Worm (Caenorhabditis elegans): ENCODE measurements around the gene col-154.

Gene col-154

DNA sequence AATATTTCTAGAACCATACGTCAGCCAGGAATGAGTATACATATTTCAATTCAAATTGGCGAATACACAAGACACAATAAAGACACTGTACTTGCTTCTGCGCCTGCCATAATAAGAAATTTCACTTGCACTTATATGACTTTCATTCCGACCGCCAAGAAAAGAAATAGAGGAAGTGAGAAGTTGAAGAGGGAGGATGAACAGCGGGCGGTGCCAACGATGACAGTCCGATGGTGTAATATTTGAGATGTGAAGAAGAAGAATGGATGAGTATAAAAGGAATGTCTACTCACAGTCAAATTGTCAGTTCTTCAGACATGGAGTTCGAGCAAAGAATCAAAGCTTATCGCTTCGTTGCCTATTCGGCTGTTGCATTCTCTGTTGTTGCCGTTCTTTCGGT, at the start of gene col-154:
Gene col-154, plus strand, starts transcription at position 301 of the 400 bp plus-strand sequence.
- TF ChIP-seq nhr-25 (tag; optimal IDR thresholded peaks at IDR 0.05), result peak; percentile 6
- TF ChIP-seq nhr-77 (tag; optimal IDR thresholded peaks at IDR 0.05), result no peak

ce11 chrV:11335757-11336418, 49.3 kb upstream of the col-154 start:
- TF ChIP-seq zag-1 (tag; optimal IDR thresholded peaks at IDR 0.05) (no peak), unc-39 (tag; optimal IDR thresholded peaks at IDR 0.05) (no peak), ztf-11 (tag; optimal IDR thresholded peaks at IDR 0.05) (no peak), fkh-10 (GFP tag; optimal IDR thresholded peaks at IDR 0.05) (no peak), nhr-11 (tag; optimal IDR thresholded peaks at IDR 0.05) (no peak), nhr-43 (tag; optimal IDR thresholded peaks at IDR 0.05; ENCODE audit: poor library complexity, severe bottlenecking) (no peak)

DNA sequence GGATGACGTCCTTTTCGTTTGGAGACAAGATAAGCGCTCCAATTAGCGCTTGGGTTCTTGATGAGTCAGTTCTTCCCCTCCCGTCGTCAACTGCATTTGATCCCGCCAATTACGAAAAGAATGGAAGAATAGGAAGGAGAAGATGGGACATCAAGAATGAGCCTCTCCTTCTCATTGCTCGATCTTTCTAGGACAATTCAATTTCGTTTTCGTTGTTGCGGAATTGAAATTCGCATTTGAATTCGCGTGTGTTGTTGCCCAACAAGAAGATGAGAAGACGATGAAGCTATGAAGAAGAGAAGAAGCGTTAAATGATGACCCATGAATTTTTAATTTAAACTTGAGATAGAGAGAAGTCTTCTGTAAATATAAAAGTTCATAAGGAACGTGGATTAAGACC, 48.3 kb upstream of the col-154 start:
- peak; percentile 36 for TF ChIP-seq fkh-10 (GFP tag; optimal IDR thresholded peaks at IDR 0.05)
- no peak for TF ChIP-seq unc-62 (GFP tag; optimal IDR thresholded peaks at IDR 0.05)

DNA sequence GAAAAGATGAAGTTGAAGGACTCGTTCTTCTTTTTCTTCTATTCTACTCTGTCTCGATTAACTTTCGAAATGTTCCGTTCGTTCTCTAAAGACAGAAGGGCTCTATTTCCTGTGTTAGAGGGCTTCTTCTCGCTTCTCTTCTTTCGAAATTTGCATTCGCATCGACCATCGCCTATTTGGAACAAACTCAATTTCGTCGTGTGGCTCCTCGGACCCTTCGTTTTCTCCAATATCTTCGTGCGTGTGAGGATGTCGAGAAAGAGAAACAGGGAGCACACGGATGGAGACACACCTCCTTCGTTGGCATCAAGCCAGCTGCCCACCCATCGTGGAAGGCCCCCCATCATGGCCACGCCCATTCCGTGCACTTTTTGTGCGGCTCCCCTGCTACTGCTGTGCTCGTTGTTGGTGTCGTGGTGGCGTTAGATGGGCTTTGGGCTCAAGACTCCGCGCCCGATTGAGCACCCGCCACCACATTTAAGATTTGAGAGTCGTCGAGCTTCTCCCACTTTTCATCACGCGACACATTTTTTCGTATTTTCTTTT, 44.0 kb upstream of the col-154 start:
- TF ChIP-seq nfya-1 (tag; optimal IDR thresholded peaks at IDR 0.05; ENCODE audit: insufficient read depth), result peak; percentile 27
- no peak for TF ChIP-seq ama-1 (optimal IDR thresholded peaks at IDR 0.05)
- TF ChIP-seq unc-39 (tag; optimal IDR thresholded peaks at IDR 0.05), result no peak
- TF ChIP-seq fkh-10 (GFP tag; optimal IDR thresholded peaks at IDR 0.05), result peak; percentile 91

DNA sequence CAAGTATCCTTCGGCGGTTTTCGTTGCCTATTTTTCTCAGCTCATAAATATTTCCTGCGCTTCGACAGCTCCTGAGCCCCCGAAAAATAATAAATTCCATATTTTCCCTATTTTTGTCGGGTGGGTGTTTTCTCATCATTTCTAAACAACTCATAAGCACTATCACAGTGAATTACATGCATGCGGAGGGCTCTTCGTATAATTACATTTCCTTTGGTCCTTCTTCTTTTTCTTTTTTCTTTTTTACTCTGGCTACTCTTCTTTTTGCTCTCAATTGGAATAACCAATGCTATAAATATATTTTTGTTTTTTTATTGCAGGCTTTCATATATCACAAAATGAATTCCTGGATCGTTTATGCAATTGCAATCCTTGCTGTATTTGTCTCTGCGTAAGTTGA, 43.2 kb upstream of the col-154 start, which contains the start of gene T02E9.5:
Gene T02E9.5, plus strand, starts transcription at position 321 of the 400 bp plus-strand sequence.
- TF ChIP-seq eor-1 (tag; optimal IDR thresholded peaks at IDR 0.05), result no peak
- TF ChIP-seq fos-1 (tag; optimal IDR thresholded peaks at IDR 0.05), result no peak
- no peak for TF ChIP-seq ceh-28 (tag; optimal IDR thresholded peaks at IDR 0.05)
- no peak for TF ChIP-seq elt-2 (tag; optimal IDR thresholded peaks at IDR 0.05)
- TF ChIP-seq mdl-1 (tag; optimal IDR thresholded peaks at IDR 0.05), result no peak
- no peak for TF ChIP-seq tbx-2 (tag; optimal IDR thresholded peaks at IDR 0.05)
- no peak for TF ChIP-seq hmg-11 (tag; optimal IDR thresholded peaks at IDR 0.05)
- TF ChIP-seq ceh-9 (tag; optimal IDR thresholded peaks at IDR 0.05), result no peak
- TF ChIP-seq ZK546.5 (tag; optimal IDR thresholded peaks at IDR 0.05), result no peak

- no peak for TF ChIP-seq nfya-1 (tag; optimal IDR thresholded peaks at IDR 0.05; ENCODE audit: insufficient read depth)
- peak; percentile 60 for TF ChIP-seq elt-1 (tag; optimal IDR thresholded peaks at IDR 0.05)
- TF ChIP-seq unc-62 (GFP tag; optimal IDR thresholded peaks at IDR 0.05), result no peak
- peak; percentile 15 for TF ChIP-seq nhr-28 (tag; optimal IDR thresholded peaks at IDR 0.05)
- TF ChIP-seq unc-39 (tag; optimal IDR thresholded peaks at IDR 0.05), result no peak
- peak; percentile 48 for TF ChIP-seq nhr-43 (tag; optimal IDR thresholded peaks at IDR 0.05; ENCODE audit: poor library complexity, severe bottlenecking)
Measured at ce11 chrV:11344112-11344511, 41.0 kb upstream of the col-154 start.

ce11 chrV:11344816-11345336, 40.3 kb upstream of the col-154 start:
- TF ChIP-seq fkh-2 (tag; optimal IDR thresholded peaks at IDR 0.05) (no peak), ZK546.5 (tag; optimal IDR thresholded peaks at IDR 0.05) (no peak), fkh-10 (GFP tag; optimal IDR thresholded peaks at IDR 0.05) (no peak), mml-1 (tag; optimal IDR thresholded peaks at IDR 0.05) (no peak), unc-39 (tag; optimal IDR thresholded peaks at IDR 0.05) (no peak)

DNA sequence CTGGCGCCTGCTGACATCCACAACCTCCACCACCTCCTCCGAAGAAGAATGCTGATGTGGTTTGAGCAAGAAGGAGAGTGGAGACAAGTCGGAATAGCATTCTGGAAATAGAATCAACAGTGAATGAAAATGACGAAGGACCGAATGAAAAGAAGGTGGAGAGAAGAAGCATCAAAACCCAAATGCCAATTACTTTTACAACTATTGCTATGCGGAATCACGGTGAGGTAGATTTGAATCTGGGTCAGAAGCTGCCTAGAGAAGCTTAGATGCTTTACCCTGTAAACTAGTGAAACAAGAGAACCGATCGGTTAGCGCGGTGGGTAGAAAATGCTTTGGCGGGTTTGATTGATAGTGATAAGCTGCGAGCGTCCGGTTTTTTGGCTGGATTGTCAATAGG, 38.2 kb upstream of the col-154 start, which contains the start of gene grl-7:
Gene grl-7, minus strand, starts transcription at position 101 of the 400 bp plus-strand sequence.
- TF ChIP-seq nhr-43 (tag; optimal IDR thresholded peaks at IDR 0.05; ENCODE audit: poor library complexity, severe bottlenecking) (peak; percentile 30), aly-2 (tag; optimal IDR thresholded peaks at IDR 0.05) (no peak)

Data from whole organism, L3 larva.